Worm (Caenorhabditis elegans): ENCODE measurements around the gene Y75B7AR.1.
A peak's percentile ranks its signal among the peaks of the same experiment; 100 is the strongest.

Gene Y75B7AR.1

DNA sequence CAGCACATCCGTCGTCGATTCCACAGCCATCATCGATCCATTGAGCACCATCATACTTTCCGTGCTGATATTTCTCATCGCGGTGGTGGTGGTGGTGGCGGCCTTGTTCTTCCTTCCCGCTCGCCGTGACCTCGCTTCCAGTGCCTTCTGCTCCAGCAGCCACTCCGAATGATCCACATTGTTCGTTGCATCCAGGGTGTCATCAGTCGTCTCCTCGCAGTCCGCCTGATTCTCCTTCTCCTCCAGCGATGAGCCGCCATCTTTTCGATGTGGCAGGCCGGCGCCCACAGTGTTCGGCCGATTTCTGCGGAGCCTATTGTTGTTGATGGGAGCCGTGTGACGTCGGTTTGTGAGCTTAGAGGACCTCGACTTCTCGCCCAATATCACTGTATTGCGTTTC lies 14.8 kb downstream of the Y75B7AR.1 start:
- TF ChIP-seq lin-11 (tag; optimal IDR thresholded peaks at IDR 0.05) (no peak), snpc-4 (tag; optimal IDR thresholded peaks at IDR 0.05) (no peak), ceh-82 (tag; optimal IDR thresholded peaks at IDR 0.05) (no peak), alr-1 (tag; optimal IDR thresholded peaks at IDR 0.05) (no peak), ZK546.5 (tag; optimal IDR thresholded peaks at IDR 0.05) (no peak), crh-2 (tag; optimal IDR thresholded peaks at IDR 0.05) (no peak), sma-3 (GFP tag; optimal IDR thresholded peaks at IDR 0.05) (no peak), ceh-16 (tag; optimal IDR thresholded peaks at IDR 0.05) (no peak), dmd-4 (tag; optimal IDR thresholded peaks at IDR 0.05) (no peak), nhr-77 (tag; optimal IDR thresholded peaks at IDR 0.05) (no peak), elt-3 (tag; optimal IDR thresholded peaks at IDR 0.05) (no peak), nhr-23 (tag; optimal IDR thresholded peaks at IDR 0.05) (no peak), lin-13 (GFP tag; optimal IDR thresholded peaks at IDR 0.05) (no peak), ztf-11 (tag; optimal IDR thresholded peaks at IDR 0.05) (no peak), elt-1 (tag; optimal IDR thresholded peaks at IDR 0.05) (no peak), nhr-6 (tag; optimal IDR thresholded peaks at IDR 0.05) (no peak), skn-1 (tag; optimal IDR thresholded peaks at IDR 0.05) (no peak), mab-5 (tag; optimal IDR thresholded peaks at IDR 0.05) (no peak), fos-1 (tag; optimal IDR thresholded peaks at IDR 0.05) (no peak)

DNA sequence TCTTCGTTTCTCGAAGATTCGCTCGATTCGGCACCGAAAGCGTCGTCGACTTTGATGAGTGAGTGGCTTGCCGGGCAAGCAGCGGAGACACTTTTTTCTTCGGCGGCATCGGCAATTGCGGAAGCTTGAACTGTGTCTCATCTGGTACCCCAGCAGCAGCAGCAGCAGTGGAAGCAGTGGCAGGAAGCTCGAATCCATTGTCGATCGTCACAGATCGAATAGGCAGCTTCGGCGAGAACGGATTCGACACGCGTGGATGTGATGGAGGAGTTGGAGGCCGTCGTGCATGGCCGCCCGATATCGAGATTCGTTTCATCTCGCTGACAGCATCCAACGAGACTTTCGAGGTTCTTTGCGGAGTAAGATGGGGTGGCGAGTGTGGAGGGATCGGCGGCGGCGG lies 17.8 kb downstream of the Y75B7AR.1 start:
- no peak for TF ChIP-seq elt-1 (tag; optimal IDR thresholded peaks at IDR 0.05)
- no peak for TF ChIP-seq ztf-1 (GFP tag; conservative IDR thresholded peaks at IDR 0.05)

DNA sequence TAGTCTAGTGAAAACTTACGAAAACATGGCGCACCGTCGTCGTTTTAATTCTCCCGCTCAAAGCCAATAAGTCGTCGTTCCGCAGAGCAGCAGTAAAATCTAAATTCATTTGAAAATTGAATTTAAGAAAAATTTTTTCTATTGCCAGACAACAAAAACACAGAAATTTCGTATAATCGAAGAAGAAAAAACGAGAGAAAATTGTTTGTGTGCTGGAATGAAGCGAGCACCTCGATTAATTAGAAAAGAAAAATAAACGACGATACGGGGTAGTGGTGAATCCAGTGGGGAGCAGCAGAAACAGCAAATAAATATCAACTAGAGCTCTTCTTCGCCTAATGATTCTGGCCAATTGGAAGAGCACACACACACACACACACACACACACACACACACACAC lies 21.9 kb downstream of the Y75B7AR.1 start, which contains the start of gene snt-3:
Gene snt-3 (minus strand): TSS at position 101 of the 400 bp plus-strand sequence.
- TF ChIP-seq dmd-4 (tag; optimal IDR thresholded peaks at IDR 0.05) (no peak), unc-39 (tag; optimal IDR thresholded peaks at IDR 0.05) (no peak), unc-62 (GFP tag; optimal IDR thresholded peaks at IDR 0.05) (no peak)

DNA sequence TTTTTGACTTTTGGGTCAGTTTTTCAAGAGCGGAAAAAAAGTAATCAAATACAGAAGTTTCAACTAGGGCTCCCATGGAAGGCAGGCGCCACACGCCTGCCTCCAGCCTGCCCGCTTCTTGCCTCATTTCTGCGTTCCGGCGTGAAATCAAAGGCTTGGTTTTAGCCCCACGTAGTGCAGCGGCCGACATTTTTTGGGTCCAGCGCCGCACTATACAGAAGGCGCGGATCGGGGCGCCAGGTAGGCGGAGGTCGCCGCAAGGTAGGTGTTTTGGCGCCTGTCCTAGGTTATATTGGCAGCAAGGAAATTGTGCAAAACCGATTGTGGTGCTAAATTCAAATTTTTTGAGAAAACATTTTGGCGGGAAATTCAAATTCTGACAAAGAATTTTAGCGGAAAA lies 24.7 kb downstream of the Y75B7AR.1 start:
- no peak for TF ChIP-seq mbf-1 (tag; optimal IDR thresholded peaks at IDR 0.05)
- TF ChIP-seq snpc-4 (tag; optimal IDR thresholded peaks at IDR 0.05), result no peak
- TF ChIP-seq nhr-25 (tag; optimal IDR thresholded peaks at IDR 0.05), result no peak
- TF ChIP-seq ceh-82 (tag; optimal IDR thresholded peaks at IDR 0.05), result no peak
- TF ChIP-seq elt-1 (tag; optimal IDR thresholded peaks at IDR 0.05), result no peak
- no peak for TF ChIP-seq ama-1 (optimal IDR thresholded peaks at IDR 0.05)
- no peak for TF ChIP-seq sma-9 (GFP tag; optimal IDR thresholded peaks at IDR 0.05)
- no peak for TF ChIP-seq sma-9 (tag; optimal IDR thresholded peaks at IDR 0.05)
- no peak for TF ChIP-seq sem-4 (tag; optimal IDR thresholded peaks at IDR 0.05)

DNA sequence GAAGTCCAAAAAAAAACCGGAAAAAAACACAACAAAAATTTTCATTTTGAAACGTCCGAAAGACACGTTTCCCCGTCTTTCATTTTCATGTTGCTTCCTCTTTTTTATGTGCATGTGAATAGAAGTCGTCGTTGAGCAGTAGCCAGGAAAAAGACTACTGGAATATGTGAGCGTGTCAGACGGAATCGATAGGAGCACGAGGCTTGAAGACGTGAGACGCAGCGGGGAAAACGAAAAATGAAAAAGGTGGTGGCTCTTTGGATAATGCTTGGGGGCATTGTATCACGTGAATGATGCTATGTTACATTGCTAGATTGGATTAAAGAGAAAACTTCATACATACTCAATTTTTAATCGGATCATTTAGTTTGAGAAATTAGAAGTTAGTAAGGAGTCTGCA lies 26.7 kb downstream of the Y75B7AR.1 start:
- TF ChIP-seq snpc-4 (tag; optimal IDR thresholded peaks at IDR 0.05) (no peak), alr-1 (tag; optimal IDR thresholded peaks at IDR 0.05) (no peak), C34F6.9 (tag; optimal IDR thresholded peaks at IDR 0.05) (peak; percentile 82), crh-2 (tag; optimal IDR thresholded peaks at IDR 0.05) (peak; percentile 73), nhr-11 (tag; optimal IDR thresholded peaks at IDR 0.05) (no peak), aly-2 (tag; optimal IDR thresholded peaks at IDR 0.05) (no peak), mab-5 (tag; optimal IDR thresholded peaks at IDR 0.05) (no peak), nhr-12 (tag; optimal IDR thresholded peaks at IDR 0.05) (no peak), elt-1 (tag; optimal IDR thresholded peaks at IDR 0.05) (no peak), sem-4 (tag; optimal IDR thresholded peaks at IDR 0.05) (peak; percentile 15), ztf-11 (tag; optimal IDR thresholded peaks at IDR 0.05) (no peak), mbf-1 (tag; optimal IDR thresholded peaks at IDR 0.05) (no peak), nhr-77 (tag; optimal IDR thresholded peaks at IDR 0.05) (no peak), nhr-21 (tag; optimal IDR thresholded peaks at IDR 0.05) (no peak), Y55F3AM.14 (GFP tag; optimal IDR thresholded peaks at IDR 0.05) (no peak), blmp-1 (tag; optimal IDR thresholded peaks at IDR 0.05; ENCODE audit: insufficient read depth) (no peak), unc-39 (tag; optimal IDR thresholded peaks at IDR 0.05) (no peak), nhr-6 (tag; optimal IDR thresholded peaks at IDR 0.05) (no peak), ztf-1 (GFP tag; conservative IDR thresholded peaks at IDR 0.05) (no peak), sma-9 (GFP tag; optimal IDR thresholded peaks at IDR 0.05) (peak; percentile 42), sma-9 (tag; optimal IDR thresholded peaks at IDR 0.05) (no peak), unc-62 (GFP tag; optimal IDR thresholded peaks at IDR 0.05) (no peak), ceh-16 (tag; optimal IDR thresholded peaks at IDR 0.05) (no peak), nhr-23 (tag; optimal IDR thresholded peaks at IDR 0.05) (no peak), lin-11 (tag; optimal IDR thresholded peaks at IDR 0.05) (peak; percentile 2), lsy-2 (tag; optimal IDR thresholded peaks at IDR 0.05) (peak in 1 of 2 experiments; percentile 66), sma-3 (GFP tag; optimal IDR thresholded peaks at IDR 0.05) (no peak), nhr-10 (tag; optimal IDR thresholded peaks at IDR 0.05) (no peak), dmd-4 (tag; optimal IDR thresholded peaks at IDR 0.05) (no peak), F13H6.1 (tag; optimal IDR thresholded peaks at IDR 0.05) (no peak), ceh-82 (tag; optimal IDR thresholded peaks at IDR 0.05) (no peak), egl-27 (tag; optimal IDR thresholded peaks at IDR 0.05) (no peak), R02D3.7 (tag; optimal IDR thresholded peaks at IDR 0.05) (no peak), elt-3 (tag; optimal IDR thresholded peaks at IDR 0.05) (no peak), nhr-129 (tag; optimal IDR thresholded peaks at IDR 0.05) (peak; percentile 72), ZK546.5 (tag; optimal IDR thresholded peaks at IDR 0.05) (no peak), nhr-237 (tag; optimal IDR thresholded peaks at IDR 0.05) (no peak), mdl-1 (tag; optimal IDR thresholded peaks at IDR 0.05) (peak; percentile 23 to 76)

All from whole organism, L2 larva.